Fruit fly (Drosophila melanogaster) whole organism, embryonic: ENCODE data around the gene Nubp1.

Source experiments
- Atf3 ChIP-seq: fragments of 200-800 bp; sonication (Bioruptor generic); optimal IDR thresholded peaks from 3 replicates; lab custom pipeline; 2016; ENCODE audit warnings: missing biosample characterization, missing genetic modification characterization
- Awh ChIP-seq: fragments of 200-800 bp; sonication (Bioruptor generic); IDR thresholded peaks from 2 replicates; pipeline ENCODE4, ENCODE4 v1.3.6; 2022; ENCODE audit warnings: missing biosample characterization, missing genetic modification characterization
- B-H1 ChIP-seq: fragments of 200-800 bp; sonication (Bioruptor generic); IDR thresholded peaks from 3 replicates; pipeline ENCODE4 v1.3.6; 2022; ENCODE audit warnings: missing biosample characterization, missing genetic modification characterization
- BEAF-32 ChIP-seq: fragments of 200-800 bp; sonication (Bioruptor generic); optimal IDR thresholded peaks from 3 replicates; lab custom pipeline; 2017; ENCODE audit warnings: missing biosample characterization, missing genetic modification characterization, mild to moderate bottlenecking, moderate library complexity, missing genetic modification reagents
- Bgb ChIP-seq: fragments of 200-800 bp; sonication (Bioruptor generic); IDR thresholded peaks from 2 replicates; pipeline ENCODE4 v1.3.6; 2022; ENCODE audit warnings: missing biosample characterization, missing genetic modification characterization; ENCODE audit not compliant: partially characterized antibody
- CG11560 ChIP-seq: fragments of 200-800 bp; sonication (Bioruptor generic); IDR thresholded peaks from 3 replicates; pipeline ENCODE4 v1.3.6; 2022; ENCODE audit warnings: missing biosample characterization, missing genetic modification characterization
- CG12744 ChIP-seq: fragments of 200-800 bp; sonication (Bioruptor generic); optimal IDR thresholded peaks from 2 replicates; lab custom pipeline; 2016; ENCODE audit warnings: missing biosample characterization, missing genetic modification characterization
- CG13287 ChIP-seq: fragments of 200-800 bp; sonication (Bioruptor generic); IDR thresholded peaks from 2 replicates; pipeline ENCODE4 v1.3.6; 2022; ENCODE audit warnings: missing biosample characterization, missing genetic modification characterization; ENCODE audit not compliant: partially characterized antibody
- CG13624 ChIP-seq: fragments of 200-800 bp; sonication (Bioruptor generic); optimal IDR thresholded peaks from 2 replicates; lab custom pipeline; 2016; ENCODE audit warnings: missing biosample characterization, missing genetic modification characterization
- CG31365 ChIP-seq: fragments of 200-800 bp; sonication (Bioruptor generic); optimal IDR thresholded peaks from 2 replicates; lab custom pipeline; 2018; ENCODE audit warnings: missing biosample characterization, mild to moderate bottlenecking, missing genetic modification characterization
- CG4328 ChIP-seq: fragments of 200-800 bp; sonication (Bioruptor generic); optimal IDR thresholded peaks from 3 replicates; lab custom pipeline; 2017; ENCODE audit warnings: missing biosample characterization, missing genetic modification reagents, missing genetic modification characterization
- CG4617 ChIP-seq: fragments of 200-800 bp; sonication (Bioruptor generic); optimal IDR thresholded peaks from 3 replicates; lab custom pipeline; 2016; ENCODE audit warnings: missing biosample characterization, missing genetic modification characterization, borderline replicate concordance
- CG5245 ChIP-seq: fragments of 200-800 bp; sonication (Bioruptor generic); optimal IDR thresholded peaks from 3 replicates; lab custom pipeline; 2016; ENCODE audit warnings: missing biosample characterization, missing genetic modification characterization
- CG6272 ChIP-seq: fragments of 200-800 bp; sonication (Bioruptor generic); IDR thresholded peaks from 2 replicates; pipeline ENCODE4 v1.3.6; 2022; ENCODE audit warnings: missing biosample characterization, missing genetic modification characterization
- CG6765 ChIP-seq: fragments of 200-800 bp; sonication (Bioruptor generic); optimal IDR thresholded peaks from 3 replicates; lab custom pipeline; 2017; ENCODE audit warnings: missing biosample characterization, mild to moderate bottlenecking, missing genetic modification characterization
- CG8089 ChIP-seq: fragments of 200-800 bp; sonication (Bioruptor generic); optimal IDR thresholded peaks from 3 replicates; lab custom pipeline; 2016; ENCODE audit warnings: missing biosample characterization, missing genetic modification characterization
- D19A ChIP-seq: fragments of 200-800 bp; optimal IDR thresholded peaks from 3 replicates; lab custom pipeline; 2019; ENCODE audit warnings: missing biosample characterization, mild to moderate bottlenecking, missing genetic modification characterization, moderate library complexity
- Dbx ChIP-seq: fragments of 200-800 bp; sonication (Bioruptor generic); IDR thresholded peaks from 3 replicates; pipeline ENCODE4 v1.3.6; 2022; ENCODE audit warnings: missing biosample characterization, missing genetic modification characterization
- Dll ChIP-seq: fragments of 200-800 bp; sonication (Bioruptor generic); IDR thresholded peaks from 4 replicates; pipeline ENCODE4 v1.3.6; 2022; ENCODE audit warnings: missing biosample characterization, missing genetic modification characterization; ENCODE audit not compliant: partially characterized antibody
- Drgx ChIP-seq: fragments of 200-800 bp; sonication (Bioruptor generic); IDR thresholded peaks from 2 replicates; pipeline ENCODE4 v1.3.6; 2022; ENCODE audit warnings: missing biosample characterization, missing genetic modification characterization
- Fer1 ChIP-seq: fragments of 200-800 bp; sonication (Bioruptor generic); optimal IDR thresholded peaks from 2 replicates; lab custom pipeline; 2017; ENCODE audit warnings: missing biosample characterization, mild to moderate bottlenecking, missing genetic modification characterization
- H15 ChIP-seq: fragments of 200-800 bp; sonication (Bioruptor generic); IDR thresholded peaks from 3 replicates; pipeline ENCODE4 v1.3.6; 2022; ENCODE audit warnings: missing biosample characterization, missing genetic modification characterization
- Med ChIP-seq: fragments of 200-800 bp; sonication (Bioruptor generic); peaks from one replicate; lab custom pipeline; 2016; ENCODE audit warnings: missing biosample characterization, missing genetic modification characterization, mild to moderate bottlenecking, inconsistent platforms, moderate library complexity
- Mrtf ChIP-seq: fragments of 200-800 bp; sonication (Bioruptor generic); IDR thresholded peaks from 3 replicates; pipeline ENCODE4 v1.3.6; 2022; ENCODE audit warnings: missing biosample characterization, missing genetic modification characterization
- Opbp ChIP-seq: fragments of 200-800 bp; sonication (Bioruptor generic); IDR thresholded peaks from 3 replicates; pipeline ENCODE4 v1.3.6; 2022; ENCODE audit warnings: missing biosample characterization, missing genetic modification characterization; ENCODE audit not compliant: partially characterized antibody
- amos ChIP-seq: fragments of 200-800 bp; sonication (Bioruptor generic); IDR thresholded peaks from 2 replicates; pipeline ENCODE4 v1.3.6; 2022; ENCODE audit warnings: missing biosample characterization, missing genetic modification characterization; ENCODE audit not compliant: partially characterized antibody
- ato ChIP-seq: fragments of 200-800 bp; sonication (Bioruptor generic); IDR thresholded peaks from 2 replicates; pipeline ENCODE4 v1.3.6; 2022; ENCODE audit warnings: missing biosample characterization, missing genetic modification characterization; ENCODE audit not compliant: partially characterized antibody
- cas ChIP-seq: fragments of 200-800 bp; sonication (Bioruptor generic); IDR thresholded peaks from 2 replicates; pipeline ENCODE4 v1.3.6; 2022; ENCODE audit warnings: missing biosample characterization, missing genetic modification characterization
- croc ChIP-seq: fragments of 200-800 bp; sonication (Bioruptor generic); conservative IDR thresholded peaks from 3 replicates; pipeline ENCODE4 v1.3.6; 2022; ENCODE audit warnings: missing biosample characterization, missing genetic modification characterization
- crol ChIP-seq: fragments of 200-800 bp; sonication (Bioruptor generic); IDR thresholded peaks from 2 replicates; pipeline ENCODE4 v1.3.6; 2022; ENCODE audit warnings: missing biosample characterization, missing genetic modification characterization
- fd102C ChIP-seq: fragments of 200-800 bp; sonication (Bioruptor generic); optimal IDR thresholded peaks from 2 replicates; lab custom pipeline; 2018; ENCODE audit warnings: missing biosample characterization, mild to moderate bottlenecking, missing genetic modification characterization, moderate library complexity
- fd3F ChIP-seq: fragments of 200-800 bp; sonication (Bioruptor generic); optimal IDR thresholded peaks from 2 replicates; lab custom pipeline; 2018; ENCODE audit warnings: missing biosample characterization, mild to moderate bottlenecking, missing genetic modification characterization, moderate library complexity
- hb ChIP-seq: fragments of 200-800 bp; sonication (Bioruptor generic); IDR thresholded peaks from 3 replicates; pipeline ENCODE4 v1.3.6; 2022; ENCODE audit warnings: missing biosample characterization, missing genetic modification characterization; ENCODE audit not compliant: partially characterized antibody
- her ChIP-seq: fragments of 200-800 bp; sonication (Bioruptor generic); optimal IDR thresholded peaks from 2 replicates; lab custom pipeline; 2016; ENCODE audit warnings: missing biosample characterization, missing genetic modification characterization
- inv ChIP-seq: fragments of 200-800 bp; sonication (Bioruptor generic); IDR thresholded peaks from 2 replicates; pipeline ENCODE4 v1.3.6; 2022; ENCODE audit warnings: missing biosample characterization, missing genetic modification characterization; ENCODE audit not compliant: partially characterized antibody
- jigr1 ChIP-seq: fragments of 200-800 bp; sonication (Bioruptor generic); IDR thresholded peaks from 3 replicates; pipeline ENCODE4 v1.3.6; 2022; ENCODE audit warnings: missing biosample characterization, missing genetic modification characterization
- lola ChIP-seq, 3 experiments: fragments of >200 bp in 2 of 3; fragments of 200-800 bp in 1 of 3; sonication (Bioruptor generic) in 1 of 3; optimal IDR thresholded peaks; 2 replicates each; lab custom pipeline; 2017 to 2019; ENCODE audit warnings: missing biosample characterization in 3 of 3, missing genetic modification characterization in 3 of 3, mild to moderate bottlenecking in 1 of 3, moderate library complexity in 1 of 3
- lov ChIP-seq, 2 experiments: fragments of 200-800 bp in 1 of 2; fragments of >200 bp in 1 of 2; sonication (Bioruptor generic) in 1 of 2; IDR thresholded peaks in 1 of 2; optimal IDR thresholded peaks in 1 of 2; 2 replicates in 1 of 2; 3 replicates in 1 of 2; pipeline versions ENCODE4 v1.3.6 to Lab custom; 2017 to 2022; ENCODE audit warnings: missing biosample characterization in 1 of 2, missing genetic modification characterization in 1 of 2
- luna ChIP-seq: fragments of 200-800 bp; sonication (Bioruptor generic); optimal IDR thresholded peaks from 2 replicates; lab custom pipeline; 2016; ENCODE audit warnings: missing biosample characterization, missing genetic modification characterization
- nerfin-2 ChIP-seq: fragments of 200-800 bp; sonication (Bioruptor generic); IDR thresholded peaks from 2 replicates; pipeline ENCODE4 v1.3.6; 2022; ENCODE audit warnings: missing biosample characterization, missing genetic modification characterization; ENCODE audit not compliant: partially characterized antibody
- nmo ChIP-seq: fragments of 200-800 bp; sonication (Bioruptor generic); optimal IDR thresholded peaks from 2 replicates; lab custom pipeline; 2018; ENCODE audit warnings: missing biosample characterization, mild to moderate bottlenecking, missing genetic modification characterization, moderate library complexity
- pan ChIP-seq, 4 experiments: fragments of >200 bp in 3 of 4; fragments of 200-800 bp in 1 of 4; sonication (Bioruptor generic) in 1 of 4; optimal IDR thresholded peaks in 3 of 4; IDR thresholded peaks in 1 of 4; 2 replicates each; pipeline versions ENCODE4 v1.3.6 to Lab custom; 2017 to 2022; ENCODE audit warnings: missing biosample characterization in 2 of 4, missing genetic modification characterization in 2 of 4, mixed read lengths in 1 of 4
- pita ChIP-seq: fragments of 200-800 bp; sonication (Bioruptor generic); optimal IDR thresholded peaks from 2 replicates; lab custom pipeline; 2017; ENCODE audit warnings: missing biosample characterization, mild to moderate bottlenecking, missing genetic modification characterization
- shn ChIP-seq: fragments of 200-800 bp; sonication (Bioruptor generic); optimal IDR thresholded peaks from 3 replicates; lab custom pipeline; 2016; ENCODE audit warnings: missing biosample characterization, missing genetic modification characterization
- tin ChIP-seq: fragments of 200-800 bp; sonication (Bioruptor generic); optimal IDR thresholded peaks from 3 replicates; lab custom pipeline; 2016; ENCODE audit warnings: missing biosample characterization, missing genetic modification characterization
- tll ChIP-seq, 2 experiments: fragments of 200-800 bp in 1 of 2; fragments of >200 bp in 1 of 2; sonication (Bioruptor generic) in 1 of 2; optimal IDR thresholded peaks; 2 replicates each; lab custom pipeline; 2017 to 2019; ENCODE audit warnings: missing biosample characterization in 2 of 2, missing genetic modification characterization in 2 of 2, mild to moderate bottlenecking in 1 of 2, moderate library complexity in 1 of 2
- wor ChIP-seq: fragments of 200-800 bp; sonication (Bioruptor generic); IDR thresholded peaks from 2 replicates; pipeline ENCODE4 v1.3.6; 2022; ENCODE audit warnings: missing biosample characterization, missing genetic modification characterization

The Nubp1 gene

DNA sequence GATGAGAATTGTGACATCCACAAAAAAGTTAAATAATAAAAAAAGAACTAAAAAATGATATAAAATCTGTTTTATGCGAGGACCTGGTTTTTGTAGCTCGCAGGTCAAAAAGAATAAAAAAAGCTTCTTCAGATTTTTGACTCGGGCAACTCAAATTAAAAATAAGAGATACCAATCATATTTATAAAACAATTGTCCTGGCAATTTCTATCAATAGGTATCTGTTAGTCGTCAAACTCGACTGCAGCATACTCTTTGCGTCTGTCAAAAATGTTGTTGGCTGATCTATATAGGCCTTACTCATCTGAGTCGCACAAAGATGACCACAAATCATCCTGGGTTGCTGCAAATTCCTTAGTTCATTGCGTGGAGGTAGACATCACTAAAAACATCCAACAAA is 9.8 kb upstream of the Nubp1 start (continued):
- TF ChIP-seq CG8089 (GFP tag; lab: Kevin White, UChicago) (no peak), croc (no peak), CG4617 (GFP tag; lab: Kevin White, UChicago) (no peak), CG13624 (no peak), shn (GFP tag; lab: Kevin White, UChicago) (no peak), lola (GFP tag; optimal IDR thresholded peaks at IDR 0.05; lab: Kevin White, UChicago) (no peak), Drgx (GFP tag; lab: Robert Waterston, UW) (no peak), H15 (GFP tag; lab: Robert Waterston, UW) (no peak), pan (optimal IDR thresholded peaks at IDR 0.05; lab: Kevin White, UChicago) (no peak), pan (GFP tag; optimal IDR thresholded peaks at IDR 0.05 in 1 of 2, IDR thresholded peaks at IDR 0.05 in 1 of 2) (no peak), ato (0 out of 2 replicates have a peak, but pooled peaks have one; percentile 40), Med (GFP tag; lab: Kevin White, UChicago) (peak; percentile 26), CG11560 (tag; lab: Robert Waterston, UW) (no peak), nerfin-2 (peak; percentile 51), Bgb (GFP tag; lab: Robert Waterston, UW) (peak; percentile 63; the same call in 1 of the 2 replicates), cas (no peak), CG5245 (no peak), wor (GFP tag; lab: Robert Waterston, UW) (no peak), Awh (no peak), B-H1 (GFP tag; lab: Robert Waterston, UW) (no peak)
- TF ChIP-seq, all 482 proteins: peak for 11

DNA sequence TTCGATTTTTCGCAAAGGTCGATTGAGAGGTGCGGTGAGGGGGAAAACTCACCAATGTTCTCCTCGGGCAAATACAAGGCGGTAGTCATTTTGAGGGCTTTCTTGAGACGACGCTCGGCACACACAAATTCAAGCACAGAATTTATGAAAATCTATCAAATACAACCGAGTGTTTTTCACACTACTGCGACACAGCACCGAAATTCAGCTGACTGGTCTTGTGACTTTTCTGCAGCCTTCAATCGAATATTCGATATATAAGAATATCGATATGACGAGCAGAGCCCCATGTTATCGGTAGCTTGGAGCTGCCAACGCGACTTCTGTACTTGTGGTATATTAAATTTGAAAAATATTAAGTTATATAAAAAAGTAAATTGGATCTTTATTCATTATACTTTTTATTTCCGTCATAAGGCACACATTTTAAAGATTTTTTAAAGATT is 4.7 kb upstream of the Nubp1 start, which contains the start of gene VhaSFD:
TSS of gene VhaSFD (minus strand) at position 249 of the 446 bp plus-strand sequence.
- peak; percentile 28 for TF ChIP-seq nmo
- peak; percentile 5 for TF ChIP-seq tin (GFP tag; lab: Kevin White, UChicago)
- TF ChIP-seq CG6765 (GFP tag; lab: Kevin White, UChicago) = peak; percentile 62
- no peak for TF ChIP-seq lola (GFP tag; optimal IDR thresholded peaks at IDR 0.05; lab: Kevin White, UChicago)
- no peak for TF ChIP-seq pita (GFP tag; lab: Kevin White, UChicago)
- TF ChIP-seq amos (GFP tag; lab: Robert Waterston, UW) = peak; percentile 69; the same call in 1 of the 2 replicates
- no peak for TF ChIP-seq Atf3 (GFP tag; lab: Kevin White, UChicago)
- peak; percentile 76 for TF ChIP-seq Med (GFP tag; lab: Kevin White, UChicago)
- no peak; the same call in 2 of the 3 replicates for TF ChIP-seq Opbp (GFP tag; lab: Robert Waterston, UW)
- TF ChIP-seq CG13287 = peak; percentile 83
- TF ChIP-seq CG6272 (GFP tag; lab: Robert Waterston, UW) = no peak
- TF ChIP-seq lov (optimal IDR thresholded peaks at IDR 0.05; lab: Kevin White, UChicago) = no peak
- TF ChIP-seq lov (GFP tag; IDR thresholded peaks at IDR 0.05; lab: Robert Waterston, UW) = no peak
- peak; percentile 16 for TF ChIP-seq fd3F
- TF ChIP-seq D19A (tag; lab: Kevin White, UChicago) = peak; percentile 65
- peak in 1 of 2 experiments; percentile 31 for TF ChIP-seq tll (GFP tag; optimal IDR thresholded peaks at IDR 0.05; lab: Kevin White, UChicago)
- TF ChIP-seq CG5245 = no peak
- TF ChIP-seq BEAF-32 = peak; percentile 62
- no peak for TF ChIP-seq wor (GFP tag; lab: Robert Waterston, UW)
- peak; percentile 50; the same call in 1 of the 3 replicates for TF ChIP-seq hb (GFP tag; lab: Robert Waterston, UW)
- TF ChIP-seq her (GFP tag; lab: Kevin White, UChicago) = peak; percentile 6
- TF ChIP-seq CG31365 (tag; lab: Kevin White, UChicago) = no peak
- no peak for TF ChIP-seq CG12744 (GFP tag; lab: Kevin White, UChicago)
- no peak for TF ChIP-seq jigr1 (GFP tag; lab: Robert Waterston, UW)
- TF ChIP-seq crol (GFP tag; lab: Robert Waterston, UW) = peak; percentile 91
- peak; percentile 65 for TF ChIP-seq Fer1
- peak; percentile 53 for TF ChIP-seq inv
- 0 out of 3 replicates have a peak, but pooled peaks have one; percentile 14 for TF ChIP-seq Dbx
- TF ChIP-seq CG4328 (GFP tag; lab: Kevin White, UChicago) = peak; percentile 7
- no peak for TF ChIP-seq luna (GFP tag; lab: Kevin White, UChicago)
- peak; percentile 69 for TF ChIP-seq Dll (GFP tag; lab: Robert Waterston, UW)
- TF ChIP-seq Mrtf (GFP tag; lab: Robert Waterston, UW) = no peak
- no peak for TF ChIP-seq fd102C (GFP tag; lab: Kevin White, UChicago)
